Worm (Caenorhabditis elegans) whole organism, late embryonic: ENCODE measurements around the gene fbxb-41.
A peak's percentile ranks its signal among the peaks of the same experiment; 100 is the strongest.

Experiments
- C08G9.2 ChIP-seq: sonication (generic microtip); optimal IDR thresholded peaks from 2 replicates; lab custom pipeline; 2016; ENCODE audit warnings: mild to moderate bottlenecking, missing genetic modification characterization, moderate library complexity, missing compliant biosample characterization
- F13H6.1 ChIP-seq: sonication (generic microtip); optimal IDR thresholded peaks from 2 replicates; lab custom pipeline; 2016; ENCODE audit warnings: missing genetic modification characterization, missing compliant biosample characterization
- K02D7.2 ChIP-seq: sonication (generic microtip); optimal IDR thresholded peaks from 2 replicates; lab custom pipeline; 2017; ENCODE audit warnings: mild to moderate bottlenecking, missing genetic modification characterization, missing compliant biosample characterization
- K09A11.1 ChIP-seq: sonication (generic microtip); optimal IDR thresholded peaks from 2 replicates; lab custom pipeline; 2017; ENCODE audit warnings: antibody characterized with exemption, mild to moderate bottlenecking, missing genetic modification characterization, missing compliant biosample characterization; ENCODE audit not compliant: insufficient read depth
- T23F11.4 ChIP-seq: fragments of 200-800 bp; sonication (Bioruptor generic); optimal IDR thresholded peaks from 2 replicates; lab custom pipeline; 2018; ENCODE audit warnings: mild to moderate bottlenecking, missing genetic modification characterization, missing compliant biosample characterization
- ahr-1 ChIP-seq: sonication (generic microtip); optimal IDR thresholded peaks from 2 replicates; lab custom pipeline; 2016; ENCODE audit warnings: missing genetic modification characterization, missing compliant biosample characterization
- ama-1 ChIP-seq: fragments of 150-350 bp; optimal IDR thresholded peaks from 2 replicates; lab custom pipeline; 2014
- ceh-14 ChIP-seq: sonication (generic microtip); optimal IDR thresholded peaks from 2 replicates; lab custom pipeline; 2016; ENCODE audit warnings: missing genotype, missing genetic modification characterization, missing compliant biosample characterization
- ceh-18 ChIP-seq: sonication (generic microtip); optimal IDR thresholded peaks from 2 replicates; lab custom pipeline; 2016; ENCODE audit warnings: missing genetic modification characterization, missing compliant biosample characterization
- ceh-19 ChIP-seq: fragments of 200-800 bp; sonication (Bioruptor generic); optimal IDR thresholded peaks from 2 replicates; lab custom pipeline; 2018; ENCODE audit warnings: mild to moderate bottlenecking, missing genetic modification characterization, missing compliant biosample characterization
- ceh-2 ChIP-seq: sonication (generic microtip); optimal IDR thresholded peaks from 2 replicates; lab custom pipeline; 2016; ENCODE audit warnings: missing genotype, missing genetic modification characterization, missing compliant biosample characterization
- ceh-22 ChIP-seq: sonication (generic microtip); optimal IDR thresholded peaks from 2 replicates; lab custom pipeline; 2017; ENCODE audit warnings: missing biosample characterization, missing genetic modification characterization
- ceh-24 ChIP-seq: sonication (generic microtip); optimal IDR thresholded peaks from 2 replicates; lab custom pipeline; 2016; ENCODE audit warnings: mild to moderate bottlenecking, missing genetic modification characterization, missing compliant biosample characterization
- ceh-45 ChIP-seq: fragments of 200-800 bp; sonication (Bioruptor generic); IDR thresholded peaks from 2 replicates; pipeline ENCODE4 v1.3.6; 2022; ENCODE audit warnings: missing genetic modification reagents, missing genetic modification characterization, missing compliant biosample characterization
- ceh-9 ChIP-seq: sonication (generic microtip); optimal IDR thresholded peaks from 2 replicates; lab custom pipeline; 2016; ENCODE audit warnings: mild to moderate bottlenecking, missing genetic modification characterization, inconsistent platforms, missing compliant biosample characterization
- che-1 ChIP-seq: sonication (generic microtip); optimal IDR thresholded peaks from 2 replicates; lab custom pipeline; 2016; ENCODE audit warnings: mild to moderate bottlenecking, missing genetic modification characterization, missing compliant biosample characterization
- dmd-4 ChIP-seq: sonication (generic microtip); optimal IDR thresholded peaks from 2 replicates; lab custom pipeline; 2016; ENCODE audit warnings: borderline replicate concordance, missing genetic modification characterization, missing compliant biosample characterization
- elt-2 ChIP-seq: sonication (generic microtip); optimal IDR thresholded peaks from 2 replicates; lab custom pipeline; 2016; ENCODE audit warnings: missing genetic modification reagents, missing genetic modification characterization, missing compliant biosample characterization
- ets-4 ChIP-seq: sonication (generic microtip); optimal IDR thresholded peaks from 2 replicates; lab custom pipeline; 2016; ENCODE audit warnings: missing genetic modification characterization, missing compliant biosample characterization
- eyg-1 ChIP-seq: sonication (generic microtip); optimal IDR thresholded peaks from 2 replicates; lab custom pipeline; 2016; ENCODE audit warnings: missing genotype, missing genetic modification characterization, missing compliant biosample characterization
- fax-1 ChIP-seq: sonication (generic microtip); optimal IDR thresholded peaks from 2 replicates; lab custom pipeline; 2016; ENCODE audit warnings: missing genotype, missing genetic modification characterization, missing compliant biosample characterization
- fkh-10 ChIP-seq: fragments of 150-350 bp; optimal IDR thresholded peaks from 2 replicates; lab custom pipeline; 2014; ENCODE audit warnings: missing biosample characterization, missing genetic modification reagents, missing genetic modification characterization
- fkh-6 ChIP-seq: sonication (generic microtip); optimal IDR thresholded peaks from 2 replicates; lab custom pipeline; 2016; ENCODE audit warnings: missing genetic modification characterization, missing compliant biosample characterization
- gmeb-2 ChIP-seq: sonication (generic microtip); optimal IDR thresholded peaks from 2 replicates; lab custom pipeline; 2016; ENCODE audit warnings: missing genetic modification characterization, inconsistent platforms, missing compliant biosample characterization
- hlh-13 ChIP-seq: fragments of 200-800 bp; sonication (Bioruptor generic); optimal IDR thresholded peaks from 2 replicates; lab custom pipeline; 2018; ENCODE audit warnings: mild to moderate bottlenecking, missing genetic modification characterization, missing compliant biosample characterization
- hlh-15 ChIP-seq: sonication (generic microtip); optimal IDR thresholded peaks from 2 replicates; lab custom pipeline; 2016; ENCODE audit warnings: missing genetic modification characterization, missing compliant biosample characterization
- hlh-30 ChIP-seq: sonication (generic microtip); optimal IDR thresholded peaks from 2 replicates; lab custom pipeline; 2017; ENCODE audit warnings: antibody characterized with exemption, missing genetic modification characterization, missing compliant biosample characterization; ENCODE audit not compliant: insufficient read depth
- hlh-6 ChIP-seq: sonication (generic microtip); optimal IDR thresholded peaks from 2 replicates; lab custom pipeline; 2016; ENCODE audit warnings: missing genotype, missing genetic modification characterization, missing compliant biosample characterization
- hlh-8 ChIP-seq: sonication (generic microtip); optimal IDR thresholded peaks from 2 replicates; lab custom pipeline; 2016; ENCODE audit warnings: missing genotype, missing genetic modification characterization, missing compliant biosample characterization
- lin-11 ChIP-seq: fragments of 200-800 bp; sonication (Bioruptor generic); optimal IDR thresholded peaks from 2 replicates; lab custom pipeline; 2018; ENCODE audit warnings: mild to moderate bottlenecking, missing genetic modification characterization, missing compliant biosample characterization
- mec-3 ChIP-seq: sonication (generic microtip); optimal IDR thresholded peaks from 2 replicates; lab custom pipeline; 2016; ENCODE audit warnings: borderline replicate concordance, missing genetic modification characterization, missing compliant biosample characterization
- nfya-1 ChIP-seq: sonication (generic microtip); optimal IDR thresholded peaks from 2 replicates; lab custom pipeline; 2017; ENCODE audit warnings: missing genetic modification characterization, mild to moderate bottlenecking, missing compliant biosample characterization, antibody characterized with exemption, moderate library complexity
- npax-4 ChIP-seq: sonication (generic microtip); optimal IDR thresholded peaks from 2 replicates; lab custom pipeline; 2016; ENCODE audit warnings: missing genetic modification characterization, missing compliant biosample characterization
- pag-3 ChIP-seq: sonication (generic microtip); optimal IDR thresholded peaks from 2 replicates; lab custom pipeline; 2016; ENCODE audit warnings: missing compliant biosample characterization, missing genetic modification characterization, borderline replicate concordance
- pha-2 ChIP-seq: sonication (generic microtip); optimal IDR thresholded peaks from 2 replicates; lab custom pipeline; 2017; ENCODE audit warnings: mild to moderate bottlenecking, missing genetic modification characterization, missing compliant biosample characterization
- pqm-1 ChIP-seq: sonication (generic microtip); optimal IDR thresholded peaks from 2 replicates; lab custom pipeline; 2016; ENCODE audit warnings: missing genetic modification characterization, missing compliant biosample characterization
- ref-2 ChIP-seq: sonication (generic microtip); optimal IDR thresholded peaks from 2 replicates; lab custom pipeline; 2016; ENCODE audit warnings: missing genetic modification characterization, missing compliant biosample characterization
- rnt-1 ChIP-seq: sonication (generic microtip); optimal IDR thresholded peaks from 2 replicates; lab custom pipeline; 2016; ENCODE audit warnings: missing genetic modification characterization, missing compliant biosample characterization
- sdc-2 ChIP-seq: sonication (generic microtip); optimal IDR thresholded peaks from 2 replicates; lab custom pipeline; 2016; ENCODE audit warnings: missing genotype, missing genetic modification characterization, missing compliant biosample characterization
- sox-4 ChIP-seq: sonication (generic microtip); optimal IDR thresholded peaks from 2 replicates; lab custom pipeline; 2017; ENCODE audit warnings: mild to moderate bottlenecking, missing genetic modification characterization, inconsistent platforms, missing compliant biosample characterization
- tbx-2 ChIP-seq: sonication (generic microtip); optimal IDR thresholded peaks from 2 replicates; lab custom pipeline; 2016; ENCODE audit warnings: missing genetic modification characterization, missing compliant biosample characterization
- tbx-7 ChIP-seq: sonication (generic microtip); optimal IDR thresholded peaks from 2 replicates; lab custom pipeline; 2016; ENCODE audit warnings: missing genotype, missing genetic modification characterization, missing compliant biosample characterization
- ttx-3 ChIP-seq: sonication (generic microtip); optimal IDR thresholded peaks from 2 replicates; lab custom pipeline; 2016; ENCODE audit warnings: missing genetic modification reagents, missing genetic modification characterization, missing compliant biosample characterization
- unc-3 ChIP-seq, 2 experiments: fragments of 200-800 bp in 1 of 2; sonication (Bioruptor generic) in 1 of 2; sonication (generic microtip) in 1 of 2; conservative IDR thresholded peaks in 1 of 2; optimal IDR thresholded peaks in 1 of 2; 2 replicates each; pipeline versions ENCODE4 v1.3.6 to Lab custom; 2016 to 2022; ENCODE audit warnings: missing compliant biosample characterization in 2 of 2, missing genetic modification characterization in 2 of 2, missing genetic modification reagents in 1 of 2
- unc-42 ChIP-seq: sonication (generic microtip); optimal IDR thresholded peaks from 2 replicates; lab custom pipeline; 2016; ENCODE audit warnings: missing genotype, missing genetic modification characterization, missing compliant biosample characterization
- unc-55 ChIP-seq: sonication (generic microtip); optimal IDR thresholded peaks from 2 replicates; lab custom pipeline; 2017; ENCODE audit warnings: missing biosample characterization, missing genetic modification reagents, missing genetic modification characterization
- unc-86 ChIP-seq: sonication (generic microtip); optimal IDR thresholded peaks from 2 replicates; lab custom pipeline; 2016; ENCODE audit warnings: missing genetic modification characterization, missing compliant biosample characterization

Gene fbxb-41

DNA sequence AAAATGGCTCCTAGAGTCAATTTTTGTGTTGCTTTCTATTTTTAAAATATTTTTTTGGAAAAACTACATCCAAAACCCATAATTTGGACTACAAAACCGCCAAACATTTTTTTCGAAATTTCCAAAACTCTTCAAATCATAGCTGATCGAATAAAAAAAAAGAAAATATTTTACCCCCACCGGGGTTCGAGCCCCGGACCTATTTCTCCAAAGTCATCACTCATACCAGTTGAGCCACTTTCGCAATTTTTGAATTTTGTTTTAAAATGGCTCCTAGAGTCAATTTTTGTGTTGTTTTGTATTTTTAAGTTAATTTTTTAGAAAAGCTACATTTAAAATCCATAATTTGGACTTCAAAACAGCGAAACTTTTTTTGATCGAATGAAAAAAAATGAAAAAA lies 43.4 kb upstream of the fbxb-41 start:
- TF ChIP-seq hlh-15 (tag; lab: Kevin White, UChicago): no peak
- TF ChIP-seq dmd-4 (tag; lab: Kevin White, UChicago): no peak
- TF ChIP-seq unc-55 (GFP tag; lab: Kevin White, UChicago): no peak
- TF ChIP-seq ceh-9 (tag; lab: Kevin White, UChicago): no peak
- no peak for TF ChIP-seq fkh-6 (tag; lab: Kevin White, UChicago)
- no peak for TF ChIP-seq hlh-6 (tag; lab: Kevin White, UChicago)
- TF ChIP-seq hlh-8: no peak
- no peak for TF ChIP-seq sdc-2 (tag; lab: Kevin White, UChicago)
- TF ChIP-seq ceh-24: no peak
- TF ChIP-seq mec-3 (tag; lab: Kevin White, UChicago): no peak
- TF ChIP-seq gmeb-2 (tag; lab: Kevin White, UChicago): no peak
- TF ChIP-seq ets-4 (tag; lab: Kevin White, UChicago): no peak

DNA sequence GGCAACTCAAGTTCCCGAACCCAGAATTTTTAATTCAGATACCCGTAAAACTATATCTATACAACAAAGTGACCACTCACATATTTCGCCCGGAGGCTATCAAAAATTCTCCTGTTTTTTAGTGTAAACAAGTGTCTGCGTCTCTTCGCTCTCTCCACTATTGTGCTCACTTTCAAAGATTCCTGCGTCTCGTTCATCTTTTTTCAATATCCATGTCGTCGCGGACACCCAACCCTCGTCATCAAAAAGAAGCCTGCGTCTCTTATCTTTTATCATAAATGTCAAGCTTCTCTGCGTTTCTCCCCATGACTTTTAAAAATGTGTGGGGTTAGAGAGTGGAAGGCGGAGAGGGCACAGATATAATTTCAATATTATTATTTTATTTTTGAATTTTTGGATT lies 42.8 kb upstream of the fbxb-41 start:
- TF ChIP-seq lin-11 (no peak), tbx-2 (peak; percentile 2), pqm-1 (tag; lab: Kevin White, UChicago) (no peak), K09A11.1 (tag; lab: Kevin White, UChicago) (no peak), sox-4 (tag; lab: Kevin White, UChicago) (no peak), ceh-22 (tag; lab: Kevin White, UChicago) (no peak), nfya-1 (tag; lab: Kevin White, UChicago) (peak; percentile 41), K02D7.2 (tag; lab: Kevin White, UChicago) (no peak), pha-2 (tag; lab: Kevin White, UChicago) (no peak), unc-42 (tag; lab: Kevin White, UChicago) (no peak), hlh-30 (tag; lab: Kevin White, UChicago) (no peak), fkh-10 (GFP tag; lab: Kevin White, UChicago) (no peak), ceh-19 (GFP tag; lab: Kevin White, UChicago) (no peak), unc-86 (tag; lab: Kevin White, UChicago) (no peak), tbx-7 (tag; lab: Kevin White, UChicago) (no peak), unc-55 (GFP tag; lab: Kevin White, UChicago) (peak; percentile 44), ceh-2 (tag; lab: Kevin White, UChicago) (no peak), ceh-24 (no peak), rnt-1 (no peak), elt-2 (tag; lab: Kevin White, UChicago) (no peak), npax-4 (tag; lab: Kevin White, UChicago) (no peak), dmd-4 (tag; lab: Kevin White, UChicago) (no peak), ceh-18 (tag; lab: Kevin White, UChicago) (peak; percentile 8), ceh-45 (GFP tag; lab: Robert Waterston, UW) (no peak), ama-1 (no peak), pag-3 (tag; lab: Kevin White, UChicago) (no peak), fkh-6 (tag; lab: Kevin White, UChicago) (no peak), hlh-15 (tag; lab: Kevin White, UChicago) (no peak), che-1 (tag; lab: Kevin White, UChicago) (no peak), unc-3 (GFP tag; conservative IDR thresholded peaks at IDR 0.05; lab: Robert Waterston, UW) (no peak), unc-3 (tag; optimal IDR thresholded peaks at IDR 0.05; lab: Kevin White, UChicago) (no peak), C08G9.2 (tag; lab: Kevin White, UChicago) (no peak), eyg-1 (tag; lab: Kevin White, UChicago) (no peak), ref-2 (no peak), ttx-3 (tag; lab: Kevin White, UChicago) (no peak), ceh-9 (tag; lab: Kevin White, UChicago) (no peak), hlh-13 (GFP tag; lab: Kevin White, UChicago) (no peak), fax-1 (tag; lab: Kevin White, UChicago) (no peak), ceh-14 (tag; lab: Kevin White, UChicago) (no peak), ahr-1 (tag; lab: Kevin White, UChicago) (no peak), mec-3 (tag; lab: Kevin White, UChicago) (no peak), gmeb-2 (tag; lab: Kevin White, UChicago) (no peak), T23F11.4 (GFP tag; lab: Kevin White, UChicago) (no peak), F13H6.1 (peak; percentile 27)
